Fruit fly (Drosophila melanogaster): ENCODE measurements around the gene eRF3.

The eRF3 gene

DNA sequence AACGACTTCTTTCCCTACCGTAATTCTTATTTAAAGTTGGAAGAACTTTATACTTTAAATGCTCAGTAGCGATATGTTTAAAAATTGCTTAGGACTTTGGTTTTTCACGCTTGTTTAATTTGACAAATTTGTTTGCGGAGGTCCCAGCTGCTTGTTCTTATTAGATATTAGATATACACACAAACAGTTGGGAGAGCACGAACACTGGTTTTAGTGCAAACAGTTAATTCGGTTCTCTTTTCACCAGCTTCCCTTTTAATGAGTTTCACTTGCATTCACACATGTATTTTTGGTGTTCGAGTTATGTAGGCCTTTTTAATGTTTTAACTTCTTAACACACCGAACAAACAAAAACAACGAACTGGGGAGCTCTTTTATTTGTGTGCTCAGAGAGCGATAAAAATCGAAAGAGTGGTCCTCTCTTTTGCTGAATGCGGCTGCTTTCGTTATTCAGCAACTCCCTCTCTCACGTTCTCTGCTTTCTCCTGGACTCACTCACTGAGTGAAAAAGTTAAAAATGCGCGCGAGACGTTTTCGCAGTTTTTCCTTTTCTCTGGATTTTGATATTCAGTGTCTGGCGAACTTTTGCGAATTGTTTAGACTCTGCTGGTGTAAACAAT, 48.6 kb downstream of the eRF3 start (continued):
- TF ChIP-seq Stat92E (GFP tag; optimal IDR thresholded peaks at IDR 0.05) (no peak), CG2199 (GFP tag; IDR thresholded peaks at IDR 0.05) (0 out of 3 replicates have a peak, but pooled peaks have one; percentile 12), kay (GFP tag; optimal IDR thresholded peaks at IDR 0.05) (no peak), z (GFP tag; IDR thresholded peaks at IDR 0.05) (peak; percentile 89), CG8089 (GFP tag; optimal IDR thresholded peaks at IDR 0.05) (peak; percentile 5), kni (GFP tag; optimal IDR thresholded peaks at IDR 0.05) (peak; percentile 24), CG11093 (GFP tag; IDR thresholded peaks at IDR 0.05) (no peak), CG1024 (GFP tag; IDR thresholded peaks at IDR 0.05) (no peak), slp2 (GFP tag; optimal IDR thresholded peaks at IDR 0.05) (no peak), Med (GFP tag) (peak; percentile 66), CG1603 (tag; optimal IDR thresholded peaks at IDR 0.05) (no peak), CG6689 (GFP tag; IDR thresholded peaks at IDR 0.05) (no peak), Dfd (GFP tag; optimal IDR thresholded peaks at IDR 0.05) (no peak), CG17568 (GFP tag; optimal IDR thresholded peaks at IDR 0.05) (no peak)

dm6 chr2L:12483519-12483865, 49.2 kb downstream of the eRF3 start:
- TF ChIP-seq crol (GFP tag; IDR thresholded peaks at IDR 0.05), result no peak
- TF ChIP-seq Trl (optimal IDR thresholded peaks at IDR 0.05), result peak in 1 of 2 experiments; percentile 78
- TF ChIP-seq Trl (GFP tag; optimal IDR thresholded peaks at IDR 0.05), result no peak
- no peak for TF ChIP-seq ac (GFP tag; optimal IDR thresholded peaks at IDR 0.05)
- TF ChIP-seq ato (GFP tag; IDR thresholded peaks at IDR 0.05; ENCODE audit: partially characterized antibody), result 0 out of 2 replicates have a peak, but pooled peaks have one; percentile 26
- peak; percentile 57 for TF ChIP-seq CG3838 (GFP tag; optimal IDR thresholded peaks at IDR 0.05)
- no peak for TF ChIP-seq rib (GFP tag; IDR thresholded peaks at IDR 0.05)
- TF ChIP-seq HLHmδ (GFP tag; optimal IDR thresholded peaks at IDR 0.05), result peak; percentile 15
- peak; percentile 31; the same call in 1 of the 2 replicates for TF ChIP-seq Adf1 (GFP tag; IDR thresholded peaks at IDR 0.05)
- TF ChIP-seq CG4360 (GFP tag; IDR thresholded peaks at IDR 0.05), result peak; percentile 88
- no peak for TF ChIP-seq CG10979 (tag; optimal IDR thresholded peaks at IDR 0.05)
- TF ChIP-seq CG6175 (GFP tag; IDR thresholded peaks at IDR 0.05), result no peak

DNA sequence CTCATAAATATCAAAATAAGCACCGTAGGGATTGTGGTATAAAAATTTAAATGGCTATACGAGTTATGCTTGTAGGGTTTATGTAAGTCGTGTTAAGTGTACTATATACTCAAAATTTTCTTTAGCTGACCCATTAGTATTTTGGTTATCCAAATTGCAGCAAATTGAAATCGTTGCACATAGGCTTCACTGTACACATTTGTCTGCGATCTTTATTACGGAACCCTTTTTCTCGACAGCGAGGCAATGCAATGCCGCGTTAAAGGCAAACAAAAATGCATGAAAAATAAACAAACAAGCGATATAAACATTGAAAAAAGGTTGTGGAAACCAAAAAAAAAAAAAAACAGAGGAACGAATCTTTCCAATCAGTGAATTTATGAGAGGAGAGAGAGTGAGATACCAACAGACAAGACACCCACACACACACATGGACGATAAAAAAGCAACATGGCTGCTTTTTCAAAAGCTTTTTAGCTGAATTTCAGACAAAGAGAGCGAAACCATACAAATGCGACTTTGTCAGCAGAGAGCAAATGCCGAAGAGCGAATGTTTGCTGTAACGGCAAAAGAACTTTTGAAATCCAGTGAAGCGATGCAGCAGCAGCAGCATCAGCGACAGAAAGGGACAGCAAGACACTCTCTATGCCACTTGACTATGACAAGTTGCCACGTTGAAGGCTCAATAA, 49.8 kb downstream of the eRF3 start:
- peak; percentile 91 for TF ChIP-seq vvl (GFP tag; IDR thresholded peaks at IDR 0.05)
- peak; percentile 76 for TF ChIP-seq Atf6 (GFP tag; IDR thresholded peaks at IDR 0.05)
- TF ChIP-seq fd96Cb (tag; optimal IDR thresholded peaks at IDR 0.05), result peak; percentile 90
- TF ChIP-seq hth (optimal IDR thresholded peaks at IDR 0.05), result no peak
- TF ChIP-seq sens-2 (GFP tag; IDR thresholded peaks at IDR 0.05), result peak; percentile 70
- peak; percentile 90 for TF ChIP-seq Camta (GFP tag; optimal IDR thresholded peaks at IDR 0.05)
- TF ChIP-seq CG9609 (GFP tag; optimal IDR thresholded peaks at IDR 0.05), result peak; percentile 92
- peak; percentile 92 for TF ChIP-seq Antp (GFP tag; optimal IDR thresholded peaks at IDR 0.05)
- peak; percentile 79 for TF ChIP-seq ewg (GFP tag; optimal IDR thresholded peaks at IDR 0.05)
- TF ChIP-seq CG2116 (GFP tag; optimal IDR thresholded peaks at IDR 0.05), result peak; percentile 45
- TF ChIP-seq CG4707 (GFP tag; optimal IDR thresholded peaks at IDR 0.05), result peak; percentile 61
- TF ChIP-seq org-1 (GFP tag; optimal IDR thresholded peaks at IDR 0.05), result peak; percentile 87
- no peak for TF ChIP-seq CG15479 (GFP tag; optimal IDR thresholded peaks at IDR 0.05)
- peak; percentile 86; the same call in 1 of the 2 replicates for TF ChIP-seq HLH3B (GFP tag; IDR thresholded peaks at IDR 0.05)
- peak; percentile 89 for TF ChIP-seq fu2 (GFP tag; optimal IDR thresholded peaks at IDR 0.05)
- TF ChIP-seq ato (GFP tag; IDR thresholded peaks at IDR 0.05; ENCODE audit: partially characterized antibody), result no peak
- TF ChIP-seq pho (GFP tag; optimal IDR thresholded peaks at IDR 0.05), result peak; percentile 86
- no peak; the same call in 1 of the 2 replicates for TF ChIP-seq CG10959 (GFP tag; IDR thresholded peaks at IDR 0.05)
- peak; percentile 76 for TF ChIP-seq onecut (GFP tag; IDR thresholded peaks at IDR 0.05)
- no peak for TF ChIP-seq ham (GFP tag; IDR thresholded peaks at IDR 0.05)
- no peak for TF ChIP-seq prd (optimal IDR thresholded peaks at IDR 0.05)
- peak; percentile 90 for TF ChIP-seq prd (GFP tag; IDR thresholded peaks at IDR 0.05)
- peak; percentile 90 for TF ChIP-seq lmd (GFP tag; IDR thresholded peaks at IDR 0.05)
- TF ChIP-seq Six4 (GFP tag; optimal IDR thresholded peaks at IDR 0.05), result peak; percentile 80

Data from whole organism, embryonic.